Worm (Caenorhabditis elegans) whole organism, L3 larva: ENCODE results near the gene pyk-2.

Source experiments
- R02D3.7 ChIP-seq: fragments of 150-350 bp; optimal IDR thresholded peaks from 2 replicates; lab custom pipeline; 2014; ENCODE audit warnings: missing biosample characterization, missing genetic modification characterization
- ZK546.5 ChIP-seq: sonication (generic microtip); optimal IDR thresholded peaks from 2 replicates; lab custom pipeline; 2017; ENCODE audit warnings: missing biosample characterization, missing genetic modification characterization
- aly-2 ChIP-seq: fragments of 150-350 bp; optimal IDR thresholded peaks from 2 replicates; lab custom pipeline; 2014; ENCODE audit warnings: missing biosample characterization, missing genetic modification characterization
- ama-1 ChIP-seq: fragments of 150-350 bp; optimal IDR thresholded peaks from 2 replicates; lab custom pipeline; 2018
- ceh-16 ChIP-seq: sonication (generic microtip); optimal IDR thresholded peaks from 2 replicates; lab custom pipeline; 2017; ENCODE audit warnings: missing biosample characterization, missing genetic modification characterization
- ceh-28 ChIP-seq: fragments of 150-350 bp; optimal IDR thresholded peaks from 2 replicates; lab custom pipeline; 2014; ENCODE audit warnings: missing biosample characterization, missing genetic modification reagents, missing genetic modification characterization
- ceh-82 ChIP-seq: fragments of 150-350 bp; optimal IDR thresholded peaks from 2 replicates; lab custom pipeline; 2014; ENCODE audit warnings: missing biosample characterization, missing genetic modification characterization
- ceh-9 ChIP-seq: sonication (generic microtip); optimal IDR thresholded peaks from 2 replicates; lab custom pipeline; 2018; ENCODE audit warnings: missing biosample characterization, missing genetic modification characterization
- daf-12 ChIP-seq: fragments of 150-350 bp; optimal IDR thresholded peaks from 2 replicates; lab custom pipeline; 2014; ENCODE audit warnings: missing biosample characterization, missing genetic modification reagents, missing genetic modification characterization
- egl-5 ChIP-seq: fragments of 150-350 bp; optimal IDR thresholded peaks from 2 replicates; lab custom pipeline; 2017; ENCODE audit warnings: missing biosample characterization, missing genetic modification reagents, missing genetic modification characterization, inconsistent platforms
- elt-1 ChIP-seq: fragments of 150-350 bp; optimal IDR thresholded peaks from 2 replicates; lab custom pipeline; 2014; ENCODE audit warnings: missing biosample characterization, missing genetic modification characterization
- elt-2 ChIP-seq: sonication (generic microtip); optimal IDR thresholded peaks from 2 replicates; lab custom pipeline; 2016; ENCODE audit warnings: missing genetic modification reagents, mild to moderate bottlenecking, missing genetic modification characterization, missing compliant biosample characterization
- elt-3 ChIP-seq, 3 experiments: fragments of 150-350 bp in 1 of 3; sonication (generic microtip) in 2 of 3; optimal IDR thresholded peaks; 2 replicates in 2 of 3; 4 replicates in 1 of 3; lab custom pipeline; 2014 to 2017; ENCODE audit warnings: missing biosample characterization in 3 of 3, missing genetic modification characterization in 3 of 3
- eor-1 ChIP-seq, 2 experiments: fragments of 150-350 bp; optimal IDR thresholded peaks; 2 replicates each; lab custom pipeline; 2014 to 2018; ENCODE audit warnings: missing biosample characterization in 2 of 2, missing genetic modification characterization in 2 of 2
- fkh-10 ChIP-seq: sonication (generic microtip); optimal IDR thresholded peaks from 2 replicates; lab custom pipeline; 2017; ENCODE audit warnings: missing biosample characterization, missing genetic modification reagents, missing genetic modification characterization
- fkh-2 ChIP-seq: fragments of 150-350 bp; optimal IDR thresholded peaks from 2 replicates; lab custom pipeline; 2014; ENCODE audit warnings: missing biosample characterization, missing genetic modification reagents, missing genetic modification characterization
- fos-1 ChIP-seq: fragments of 150-350 bp; optimal IDR thresholded peaks from 2 replicates; lab custom pipeline; 2014; ENCODE audit warnings: missing biosample characterization, missing genetic modification characterization
- hmg-11 ChIP-seq: sonication (generic microtip); optimal IDR thresholded peaks from 2 replicates; lab custom pipeline; 2016; ENCODE audit warnings: missing genetic modification characterization, missing compliant biosample characterization
- jun-1 ChIP-seq: fragments of 150-350 bp; optimal IDR thresholded peaks from 2 replicates; lab custom pipeline; 2014; ENCODE audit warnings: missing biosample characterization, missing genetic modification reagents, missing genetic modification characterization
- lin-15B ChIP-seq: fragments of 150-350 bp; optimal IDR thresholded peaks from 2 replicates; lab custom pipeline; 2014; ENCODE audit warnings: missing biosample characterization, missing genetic modification characterization
- lin-39 ChIP-seq: fragments of 150-350 bp; optimal IDR thresholded peaks from 2 replicates; lab custom pipeline; 2018; ENCODE audit warnings: missing biosample characterization, missing genetic modification reagents, missing genetic modification characterization
- lsy-12 ChIP-seq: sonication (generic microtip); optimal IDR thresholded peaks from 2 replicates; lab custom pipeline; 2016; ENCODE audit warnings: mild to moderate bottlenecking, missing genetic modification characterization, missing compliant biosample characterization
- mdl-1 ChIP-seq: fragments of 150-350 bp; optimal IDR thresholded peaks from 2 replicates; lab custom pipeline; 2014; ENCODE audit warnings: missing biosample characterization, missing genetic modification characterization
- mml-1 ChIP-seq: fragments of 150-350 bp; sonication (generic microtip); optimal IDR thresholded peaks from 3 replicates; lab custom pipeline; 2014; ENCODE audit warnings: missing biosample characterization, missing genetic modification characterization
- nfya-1 ChIP-seq: sonication (generic microtip); optimal IDR thresholded peaks from 2 replicates; lab custom pipeline; 2017; ENCODE audit warnings: missing genetic modification characterization, mild to moderate bottlenecking, missing compliant biosample characterization, antibody characterized with exemption, moderate library complexity; ENCODE audit not compliant: insufficient read depth
- nhr-11 ChIP-seq: fragments of 150-350 bp; optimal IDR thresholded peaks from 2 replicates; lab custom pipeline; 2014; ENCODE audit warnings: missing biosample characterization, missing genetic modification characterization
- nhr-12 ChIP-seq: fragments of 150-350 bp; optimal IDR thresholded peaks from 2 replicates; lab custom pipeline; 2014; ENCODE audit warnings: missing biosample characterization, missing genetic modification characterization
- nhr-23 ChIP-seq: fragments of 150-350 bp; optimal IDR thresholded peaks from 2 replicates; lab custom pipeline; 2014; ENCODE audit warnings: missing biosample characterization, missing genetic modification reagents, missing genetic modification characterization
- nhr-237 ChIP-seq: fragments of 150-350 bp; optimal IDR thresholded peaks from 2 replicates; lab custom pipeline; 2014; ENCODE audit warnings: missing biosample characterization, missing genetic modification characterization
- nhr-25 ChIP-seq: sonication (generic microtip); optimal IDR thresholded peaks from 2 replicates; lab custom pipeline; 2017; ENCODE audit warnings: missing biosample characterization, missing genetic modification characterization
- nhr-28 ChIP-seq: fragments of 150-350 bp; optimal IDR thresholded peaks from 2 replicates; lab custom pipeline; 2014; ENCODE audit warnings: missing biosample characterization, missing genetic modification characterization
- nhr-43 ChIP-seq: sonication (generic microtip); optimal IDR thresholded peaks from 2 replicates; lab custom pipeline; 2016; ENCODE audit warnings: mild to moderate bottlenecking, missing genetic modification characterization, missing compliant biosample characterization; ENCODE audit not compliant: poor library complexity, severe bottlenecking
- nhr-67 ChIP-seq: fragments of 150-350 bp; optimal IDR thresholded peaks from 2 replicates; lab custom pipeline; 2014; ENCODE audit warnings: missing biosample characterization, missing genetic modification characterization
- nhr-76 ChIP-seq: fragments of 150-350 bp; sonication (generic microtip); optimal IDR thresholded peaks from 5 replicates; lab custom pipeline; 2014; ENCODE audit warnings: missing biosample characterization, missing genetic modification characterization
- nhr-77 ChIP-seq: fragments of 150-350 bp; optimal IDR thresholded peaks from 2 replicates; lab custom pipeline; 2014; ENCODE audit warnings: missing biosample characterization, missing genetic modification characterization
- pha-4 ChIP-seq: fragments of 150-350 bp; optimal IDR thresholded peaks from 2 replicates; lab custom pipeline; 2014; ENCODE audit warnings: missing biosample characterization, missing genetic modification reagents, missing genetic modification characterization
- pqm-1 ChIP-seq: fragments of 150-350 bp; optimal IDR thresholded peaks from 2 replicates; lab custom pipeline; 2017; ENCODE audit warnings: missing biosample characterization, missing genetic modification characterization, inconsistent platforms
- sea-2 ChIP-seq: fragments of 150-350 bp; sonication (generic microtip); optimal IDR thresholded peaks from 4 replicates; lab custom pipeline; 2014; ENCODE audit warnings: missing biosample characterization, missing genetic modification reagents, missing genetic modification characterization
- skn-1 ChIP-seq: fragments of 150-350 bp; optimal IDR thresholded peaks from 2 replicates; lab custom pipeline; 2014; ENCODE audit warnings: missing biosample characterization, missing genetic modification characterization
- snpc-4 ChIP-seq: fragments of 150-350 bp; optimal IDR thresholded peaks from 2 replicates; lab custom pipeline; 2014; ENCODE audit warnings: missing biosample characterization, missing genetic modification characterization
- tbx-2 ChIP-seq: sonication (generic microtip); optimal IDR thresholded peaks from 2 replicates; lab custom pipeline; 2016; ENCODE audit warnings: mild to moderate bottlenecking, missing genetic modification characterization, missing compliant biosample characterization
- unc-39 ChIP-seq: sonication (generic microtip); optimal IDR thresholded peaks from 4 replicates; lab custom pipeline; 2017; ENCODE audit warnings: missing biosample characterization, missing genetic modification characterization
- unc-62 ChIP-seq: fragments of 150-350 bp; sonication (generic microtip); optimal IDR thresholded peaks from 4 replicates; lab custom pipeline; 2014; ENCODE audit warnings: missing biosample characterization, missing genetic modification reagents, missing genetic modification characterization
- zag-1 ChIP-seq: fragments of 150-350 bp; optimal IDR thresholded peaks from 2 replicates; lab custom pipeline; 2014; ENCODE audit warnings: missing biosample characterization, missing genetic modification characterization
- ztf-11 ChIP-seq: fragments of 150-350 bp; optimal IDR thresholded peaks from 2 replicates; lab custom pipeline; 2014; ENCODE audit warnings: missing biosample characterization, missing genetic modification characterization
- ztf-4 ChIP-seq: fragments of 150-350 bp; optimal IDR thresholded peaks from 2 replicates; lab custom pipeline; 2014; ENCODE audit warnings: missing biosample characterization, missing genetic modification characterization

Gene pyk-2

ce11 chrIV:10933777-10934546 is 24.2 kb downstream of the pyk-2 start:
- TF ChIP-seq elt-2 (tag; lab: Kevin White, UChicago), result peak; percentile 47
- TF ChIP-seq hmg-11 (tag; lab: Kevin White, UChicago), result no peak
- TF ChIP-seq ceh-28 (tag; lab: Kevin White, UChicago), result no peak
- no peak for TF ChIP-seq lin-15B
- no peak for TF ChIP-seq nhr-12 (tag; lab: Kevin White, UChicago)
- TF ChIP-seq nhr-43 (tag; lab: Kevin White, UChicago), result peak; percentile 32
- TF ChIP-seq mdl-1, result no peak
- TF ChIP-seq nhr-23 (tag; lab: Kevin White, UChicago), result no peak
- no peak for TF ChIP-seq ceh-82 (tag; lab: Kevin White, UChicago)
- no peak for TF ChIP-seq fkh-10
- peak; percentile 26 for TF ChIP-seq lsy-12 (tag; lab: Kevin White, UChicago)
- TF ChIP-seq ama-1, result peak; percentile 90

ce11 chrIV:10934786-10935185 is 25.1 kb downstream of the pyk-2 start:
- TF ChIP-seq fkh-10 (no peak), fkh-2 (tag; lab: Kevin White, UChicago) (no peak), ZK546.5 (no peak), nhr-23 (tag; lab: Kevin White, UChicago) (no peak), pha-4 (tag; lab: Kevin White, UChicago) (no peak), ama-1 (peak; percentile 68)
- TF ChIP-seq, all 47 proteins: peak for 1

DNA sequence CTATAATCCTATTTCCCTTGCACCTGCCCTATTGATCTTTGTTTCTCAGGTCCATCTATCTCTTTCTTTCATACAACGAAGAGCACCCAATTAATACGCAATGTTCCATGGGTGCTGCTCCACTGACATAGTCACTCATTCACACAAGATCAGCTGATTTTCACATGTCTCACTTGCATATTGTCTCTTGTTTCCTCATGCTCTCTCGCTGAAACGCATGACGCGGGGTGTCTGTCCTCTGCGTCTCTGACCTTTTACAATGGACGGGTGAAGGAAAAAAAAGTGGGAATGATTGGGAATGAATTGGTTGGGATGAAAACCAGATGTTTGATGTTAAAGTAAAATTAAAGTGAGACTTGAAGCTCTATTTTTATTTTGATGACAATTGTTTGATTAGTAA is 25.6 kb downstream of the pyk-2 start:
- TF ChIP-seq ztf-11 (tag; lab: Kevin White, UChicago), result no peak
- peak; percentile 65 for TF ChIP-seq ceh-28 (tag; lab: Kevin White, UChicago)
- peak; percentile 65 for TF ChIP-seq ztf-4 (tag; lab: Kevin White, UChicago)
- peak; percentile 57 for TF ChIP-seq unc-62
- peak in 1 of 3 experiments; percentile 17 for TF ChIP-seq elt-3 (tag; optimal IDR thresholded peaks at IDR 0.05; lab: Kevin White, UChicago)
- no peak for TF ChIP-seq sea-2 (GFP tag; lab: Kevin White, UChicago)
- TF ChIP-seq nfya-1 (tag; lab: Kevin White, UChicago), result peak; percentile 90
- no peak for TF ChIP-seq hmg-11 (tag; lab: Kevin White, UChicago)
- TF ChIP-seq nhr-25 (tag; lab: Kevin White, UChicago), result peak; percentile 40
- peak; percentile 75 for TF ChIP-seq jun-1 (tag; lab: Kevin White, UChicago)
- peak; percentile 64 for TF ChIP-seq pqm-1 (tag; lab: Kevin White, UChicago)
- no peak for TF ChIP-seq nhr-237
- TF ChIP-seq nhr-11 (tag; lab: Kevin White, UChicago), result no peak
- TF ChIP-seq tbx-2 (tag; lab: Kevin White, UChicago), result peak; percentile 56
- no peak for TF ChIP-seq nhr-67 (tag; lab: Kevin White, UChicago)
- TF ChIP-seq egl-5 (tag; lab: Kevin White, UChicago), result peak; percentile 95
- no peak for TF ChIP-seq fkh-10
- no peak for TF ChIP-seq daf-12 (tag; lab: Kevin White, UChicago)
- peak; percentile 59 for TF ChIP-seq elt-2 (tag; lab: Kevin White, UChicago)
- peak; percentile 80 for TF ChIP-seq nhr-23 (tag; lab: Kevin White, UChicago)
- no peak for TF ChIP-seq ceh-16 (tag; lab: Kevin White, UChicago)
- peak; percentile 43 for TF ChIP-seq lin-39 (tag; lab: Kevin White, UChicago)
- peak; percentile 80 for TF ChIP-seq ama-1
- peak; percentile 90 for TF ChIP-seq lsy-12 (tag; lab: Kevin White, UChicago)
- peak; percentile 26 for TF ChIP-seq snpc-4 (tag; lab: Kevin White, UChicago)
- TF ChIP-seq zag-1, result no peak
- TF ChIP-seq nhr-77 (tag; lab: Kevin White, UChicago), result no peak
- peak; percentile 60 for TF ChIP-seq mdl-1
- TF ChIP-seq mml-1, result peak; percentile 81
- no peak for TF ChIP-seq ceh-9 (tag; lab: Kevin White, UChicago)
- TF ChIP-seq fos-1 (tag; lab: Kevin White, UChicago), result no peak
- no peak for TF ChIP-seq ceh-82 (tag; lab: Kevin White, UChicago)
- TF ChIP-seq pha-4 (tag; lab: Kevin White, UChicago), result peak; percentile 63
- TF ChIP-seq fkh-2 (tag; lab: Kevin White, UChicago), result no peak
- peak; percentile 32 for TF ChIP-seq elt-1 (tag; lab: Kevin White, UChicago)
- no peak for TF ChIP-seq nhr-28 (tag; lab: Kevin White, UChicago)
- TF ChIP-seq eor-1 (tag; optimal IDR thresholded peaks at IDR 0.05; lab: Kevin White, UChicago), result peak in 1 of 2 experiments; percentile 32
- no peak for TF ChIP-seq R02D3.7 (tag; lab: Kevin White, UChicago)
- peak; percentile 40 for TF ChIP-seq nhr-43 (tag; lab: Kevin White, UChicago)
- TF ChIP-seq skn-1, result no peak
- peak; percentile 26 for TF ChIP-seq lin-15B
- no peak for TF ChIP-seq unc-39 (tag; lab: Kevin White, UChicago)
- TF ChIP-seq aly-2 (tag; lab: Kevin White, UChicago), result no peak
- TF ChIP-seq nhr-76, result no peak
- TF ChIP-seq nhr-12 (tag; lab: Kevin White, UChicago), result no peak
- no peak for TF ChIP-seq ZK546.5
